Fruit fly (Drosophila melanogaster) whole organism, embryonic: ENCODE results near the gene CG10959.

ENCODE experiments used
- CG10147 ChIP-seq: fragments of 200-800 bp; sonication (Bioruptor generic); optimal IDR thresholded peaks from 2 replicates; lab custom pipeline; 2019; ENCODE audit warnings: missing biosample characterization, mild to moderate bottlenecking, missing genetic modification characterization, moderate library complexity
- CG11093 ChIP-seq: fragments of 200-800 bp; sonication (Bioruptor generic); IDR thresholded peaks from 3 replicates; pipeline ENCODE4 v1.3.6; 2022; ENCODE audit warnings: missing biosample characterization, missing genetic modification characterization
- CG11504 ChIP-seq: fragments of 200-800 bp; sonication (Bioruptor generic); optimal IDR thresholded peaks from 3 replicates; lab custom pipeline; 2019; ENCODE audit warnings: missing biosample characterization, mild to moderate bottlenecking, missing genetic modification characterization, moderate library complexity
- CG12071 ChIP-seq: fragments of 200-800 bp; sonication (Bioruptor generic); optimal IDR thresholded peaks from 3 replicates; lab custom pipeline; 2018; ENCODE audit warnings: missing biosample characterization, mild to moderate bottlenecking, missing genetic modification characterization
- CG13123 ChIP-seq: fragments of 200-800 bp; sonication (Bioruptor generic); optimal IDR thresholded peaks from 2 replicates; lab custom pipeline; 2016; ENCODE audit warnings: missing biosample characterization, missing genetic modification characterization
- CG14014 ChIP-seq: fragments of 200-800 bp; sonication (Bioruptor generic); IDR thresholded peaks from 2 replicates; pipeline ENCODE4 v1.3.6; 2022; ENCODE audit warnings: missing biosample characterization, missing genetic modification characterization
- CG14710 ChIP-seq: fragments of 200-800 bp; sonication (Bioruptor generic); optimal IDR thresholded peaks from 3 replicates; lab custom pipeline; 2019; ENCODE audit warnings: missing biosample characterization, mild to moderate bottlenecking, missing genetic modification characterization, moderate library complexity
- CG1792 ChIP-seq: fragments of 200-800 bp; sonication (Bioruptor generic); optimal IDR thresholded peaks from 2 replicates; lab custom pipeline; 2016; ENCODE audit warnings: missing biosample characterization, missing genetic modification characterization
- CG18262 ChIP-seq: fragments of 200-800 bp; optimal IDR thresholded peaks from 3 replicates; lab custom pipeline; 2019; ENCODE audit warnings: missing biosample characterization, mild to moderate bottlenecking, missing genetic modification characterization, moderate library complexity
- CG18619 ChIP-seq: fragments of 200-800 bp; sonication (Bioruptor generic); optimal IDR thresholded peaks from 3 replicates; lab custom pipeline; 2017; ENCODE audit warnings: missing biosample characterization, mild to moderate bottlenecking, missing genetic modification characterization
- CG18764 ChIP-seq: fragments of 200-800 bp; sonication (Bioruptor generic); optimal IDR thresholded peaks from 3 replicates; lab custom pipeline; 2016; ENCODE audit warnings: missing biosample characterization, missing genetic modification characterization
- CG2120 ChIP-seq: fragments of 200-800 bp; sonication (Bioruptor generic); optimal IDR thresholded peaks from 3 replicates; lab custom pipeline; 2016; ENCODE audit warnings: missing biosample characterization, missing genetic modification characterization
- CG2875 ChIP-seq: fragments of 200-800 bp; sonication (Bioruptor generic); optimal IDR thresholded peaks from 2 replicates; lab custom pipeline; 2017; ENCODE audit warnings: missing biosample characterization, mild to moderate bottlenecking, missing genetic modification characterization, missing genetic modification reagents
- CG3065 ChIP-seq: fragments of 200-800 bp; sonication (Bioruptor generic); optimal IDR thresholded peaks from 2 replicates; lab custom pipeline; 2016; ENCODE audit warnings: missing biosample characterization, missing genetic modification characterization
- CG31388 ChIP-seq: fragments of 200-800 bp; sonication (Bioruptor generic); optimal IDR thresholded peaks from 2 replicates; lab custom pipeline; 2016; ENCODE audit warnings: missing biosample characterization, missing genetic modification characterization
- CG43689 ChIP-seq: fragments of 200-800 bp; sonication (Bioruptor generic); IDR thresholded peaks from 2 replicates; pipeline ENCODE4 v1.3.6; 2022; ENCODE audit warnings: missing biosample characterization, missing genetic modification characterization
- CG6813 ChIP-seq: fragments of 200-800 bp; sonication (Bioruptor generic); optimal IDR thresholded peaks from 2 replicates; lab custom pipeline; 2017; ENCODE audit warnings: missing biosample characterization, missing genetic modification characterization, mild to moderate bottlenecking, moderate library complexity, missing genetic modification reagents
- Dek ChIP-seq: fragments of 200-800 bp; sonication (Bioruptor generic); optimal IDR thresholded peaks from 3 replicates; lab custom pipeline; 2019; ENCODE audit warnings: missing biosample characterization, mild to moderate bottlenecking, missing genetic modification characterization, moderate library complexity
- Doc3 ChIP-seq: fragments of 200-800 bp; sonication (Bioruptor generic); IDR thresholded peaks from 3 replicates; pipeline ENCODE4 v1.3.6; 2022; ENCODE audit warnings: missing biosample characterization, missing genetic modification characterization; ENCODE audit not compliant: partially characterized antibody
- Hand ChIP-seq: fragments of 200-800 bp; sonication (Bioruptor generic); optimal IDR thresholded peaks from 2 replicates; lab custom pipeline; 2017; ENCODE audit warnings: mild to moderate bottlenecking, missing biosample characterization, missing genetic modification reagents, missing genetic modification characterization
- Hmx ChIP-seq: fragments of 200-800 bp; sonication (Bioruptor generic); optimal IDR thresholded peaks from 2 replicates; lab custom pipeline; 2016; ENCODE audit warnings: missing biosample characterization, missing genetic modification characterization
- Kr ChIP-seq: fragments of 200-800 bp; sonication (Bioruptor generic); optimal IDR thresholded peaks from 2 replicates; lab custom pipeline; 2017; ENCODE audit warnings: missing biosample characterization, mild to moderate bottlenecking, missing genetic modification characterization
- Lhr ChIP-seq: fragments of 200-800 bp; sonication (Bioruptor generic); optimal IDR thresholded peaks from 3 replicates; lab custom pipeline; 2017; ENCODE audit warnings: mild to moderate bottlenecking, missing biosample characterization, missing genetic modification reagents, missing genetic modification characterization
- MTF-1 ChIP-seq: fragments of 200-800 bp; sonication (Bioruptor generic); optimal IDR thresholded peaks from 2 replicates; lab custom pipeline; 2018; ENCODE audit warnings: missing biosample characterization, mild to moderate bottlenecking, missing genetic modification characterization, borderline replicate concordance
- Myb ChIP-seq: fragments of 200-800 bp; sonication (Bioruptor generic); optimal IDR thresholded peaks from 2 replicates; lab custom pipeline; 2016; ENCODE audit warnings: missing biosample characterization, missing genetic modification characterization
- Nf-YB ChIP-seq: fragments of 200-800 bp; sonication (Bioruptor generic); optimal IDR thresholded peaks from 3 replicates; lab custom pipeline; 2019; ENCODE audit warnings: missing biosample characterization, mild to moderate bottlenecking, missing genetic modification characterization, moderate library complexity
- Optix ChIP-seq: fragments of 200-800 bp; sonication (Bioruptor generic); IDR thresholded peaks from 3 replicates; pipeline ENCODE4 v1.3.6; 2022; ENCODE audit warnings: missing biosample characterization, missing genetic modification characterization
- Sox102F ChIP-seq: fragments of 200-800 bp; sonication (Bioruptor generic); optimal IDR thresholded peaks from 2 replicates; lab custom pipeline; 2018; ENCODE audit warnings: missing biosample characterization, mild to moderate bottlenecking, missing genetic modification characterization, moderate library complexity
- Sry-β ChIP-seq: fragments of 200-800 bp; sonication (Bioruptor generic); optimal IDR thresholded peaks from 2 replicates; lab custom pipeline; 2018; ENCODE audit warnings: missing biosample characterization, mild to moderate bottlenecking, missing genetic modification characterization, moderate library complexity
- Usf ChIP-seq: fragments of 200-800 bp; sonication (Bioruptor generic); optimal IDR thresholded peaks from 2 replicates; lab custom pipeline; 2017; ENCODE audit warnings: missing genotype, missing biosample characterization, missing genetic modification characterization
- ab ChIP-seq: fragments of 200-800 bp; sonication (Bioruptor generic); optimal IDR thresholded peaks from 2 replicates; lab custom pipeline; 2016; ENCODE audit warnings: missing biosample characterization, missing genetic modification characterization
- abd-A ChIP-seq: fragments of 200-800 bp; sonication (Bioruptor generic); optimal IDR thresholded peaks from 3 replicates; lab custom pipeline; 2019; ENCODE audit warnings: missing biosample characterization, mild to moderate bottlenecking, missing genetic modification characterization, moderate library complexity
- ase ChIP-seq: fragments of 200-800 bp; sonication (Bioruptor generic); IDR thresholded peaks from 3 replicates; pipeline ENCODE4 v1.3.6; 2022; ENCODE audit warnings: missing biosample characterization, missing genetic modification characterization
- az2 ChIP-seq: fragments of 200-800 bp; sonication (Bioruptor generic); optimal IDR thresholded peaks from 3 replicates; lab custom pipeline; 2016; ENCODE audit warnings: missing biosample characterization, missing genetic modification characterization
- br ChIP-seq: fragments of >200 bp; optimal IDR thresholded peaks from 2 replicates; lab custom pipeline; 2017
- cad ChIP-seq: fragments of >200 bp; optimal IDR thresholded peaks from 2 replicates; lab custom pipeline; 2017; ENCODE audit warnings: missing biosample characterization, missing genetic modification characterization
- ci ChIP-seq: fragments of 200-800 bp; sonication (Bioruptor generic); IDR thresholded peaks from 3 replicates; pipeline ENCODE4 v1.3.6; 2022; ENCODE audit warnings: missing biosample characterization, missing genetic modification characterization
- cwo ChIP-seq: fragments of 200-800 bp; sonication (Bioruptor generic); optimal IDR thresholded peaks from 3 replicates; lab custom pipeline; 2017; ENCODE audit warnings: missing biosample characterization, missing genetic modification characterization, mild to moderate bottlenecking, moderate library complexity, missing genetic modification reagents
- dimm ChIP-seq: fragments of 200-800 bp; sonication (Bioruptor generic); IDR thresholded peaks from 2 replicates; pipeline ENCODE4 v1.3.6; 2022; ENCODE audit warnings: missing biosample characterization, missing genetic modification characterization
- dm ChIP-seq: fragments of 200-800 bp; sonication (Bioruptor generic); optimal IDR thresholded peaks from 3 replicates; lab custom pipeline; 2016; ENCODE audit warnings: missing biosample characterization, missing genetic modification characterization
- en ChIP-seq: fragments of 200-800 bp; sonication (Bioruptor generic); optimal IDR thresholded peaks from 2 replicates; lab custom pipeline; 2016; ENCODE audit warnings: missing biosample characterization, missing genetic modification characterization
- gce ChIP-seq: fragments of 200-800 bp; sonication (Bioruptor generic); IDR thresholded peaks from 3 replicates; pipeline ENCODE4 v1.3.6; 2022; ENCODE audit warnings: missing biosample characterization, missing genetic modification characterization
- ham ChIP-seq: fragments of 200-800 bp; sonication (Bioruptor generic); IDR thresholded peaks from 2 replicates; pipeline ENCODE4 v1.3.6; 2022; ENCODE audit warnings: missing biosample characterization, missing genetic modification characterization
- hb ChIP-seq: fragments of 200-800 bp; sonication (Bioruptor generic); IDR thresholded peaks from 3 replicates; pipeline ENCODE4 v1.3.6; 2022; ENCODE audit warnings: missing biosample characterization, missing genetic modification characterization; ENCODE audit not compliant: partially characterized antibody
- row ChIP-seq: fragments of 200-800 bp; sonication (Bioruptor generic); IDR thresholded peaks from 3 replicates; pipeline ENCODE4 v1.3.6; 2022; ENCODE audit warnings: missing biosample characterization, missing genetic modification characterization
- salm ChIP-seq: fragments of 200-800 bp; sonication (Bioruptor generic); optimal IDR thresholded peaks from 2 replicates; lab custom pipeline; 2018; ENCODE audit warnings: missing biosample characterization, mild to moderate bottlenecking, missing genetic modification characterization
- sc ChIP-seq, 3 experiments: fragments of >200 bp in 2 of 3; fragments of 200-800 bp in 1 of 3; sonication (Bioruptor generic) in 1 of 3; optimal IDR thresholded peaks; 2 replicates in 2 of 3; 3 replicates in 1 of 3; lab custom pipeline; 2017; ENCODE audit warnings: mild to moderate bottlenecking in 1 of 3, missing biosample characterization in 1 of 3, missing genetic modification characterization in 1 of 3, missing genetic modification reagents in 1 of 3
- sens-2 ChIP-seq: fragments of 200-800 bp; sonication (Bioruptor generic); IDR thresholded peaks from 2 replicates; pipeline ENCODE4 v1.3.6; 2022; ENCODE audit warnings: missing biosample characterization, missing genetic modification characterization
- tio ChIP-seq: fragments of 200-800 bp; sonication (Bioruptor generic); optimal IDR thresholded peaks from 2 replicates; lab custom pipeline; 2017; ENCODE audit warnings: missing biosample characterization, missing genetic modification characterization, inconsistent platforms
- twi ChIP-seq: fragments of 200-800 bp; optimal IDR thresholded peaks from 2 replicates; lab custom pipeline; 2019; ENCODE audit warnings: missing biosample characterization, mild to moderate bottlenecking, missing genetic modification characterization, moderate library complexity

CG10959 gene

DNA sequence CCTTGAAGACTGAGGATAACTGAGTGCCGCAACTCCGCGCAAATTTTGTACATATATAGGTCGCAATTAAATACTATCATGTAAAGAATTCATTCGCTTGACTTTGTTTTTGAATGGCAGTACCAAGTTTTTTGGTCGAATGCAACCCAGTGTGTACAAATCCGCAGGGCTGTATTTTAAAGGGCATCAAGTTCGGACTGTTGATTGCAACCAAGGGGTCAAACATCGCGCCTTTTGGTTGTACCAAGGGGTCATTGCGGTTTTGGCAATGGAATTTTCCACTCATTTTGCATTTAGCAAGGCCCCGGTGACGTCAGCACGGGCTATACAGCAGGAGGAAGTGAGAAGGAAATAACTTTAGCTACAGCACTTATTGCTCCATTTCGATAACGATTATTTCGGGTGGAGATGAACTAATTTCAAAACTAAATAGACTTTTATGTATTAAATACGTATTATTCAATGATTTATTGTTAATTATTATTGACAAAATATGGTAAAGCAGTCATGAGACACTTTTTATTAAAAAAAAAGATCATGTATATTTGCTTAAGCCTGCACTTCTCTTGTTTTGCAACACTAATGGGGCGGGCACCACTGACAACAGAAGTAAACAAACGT is 16.8 kb upstream of the CG10959 start, which contains the start of gene CG10958:
TSS of gene CG10958 (plus strand) at position 593 of the 621 bp plus-strand sequence.
- TF ChIP-seq Lhr (GFP tag; lab: Kevin White, UChicago): no peak
- no peak for TF ChIP-seq Kr (GFP tag; lab: Kevin White, UChicago)
- TF ChIP-seq twi: no peak
- no peak for TF ChIP-seq hb (GFP tag; lab: Robert Waterston, UW)
- TF ChIP-seq tio: no peak
- peak; percentile 5 for TF ChIP-seq dm (GFP tag; lab: Kevin White, UChicago)
- peak; percentile 2 for TF ChIP-seq Myb
- no peak for TF ChIP-seq Optix (GFP tag; lab: Robert Waterston, UW)
- no peak for TF ChIP-seq MTF-1 (GFP tag; lab: Kevin White, UChicago)
- no peak for TF ChIP-seq CG12071 (GFP tag; lab: Kevin White, UChicago)
- peak; percentile 14; the same call in 1 of the 3 replicates for TF ChIP-seq Doc3 (GFP tag; lab: Robert Waterston, UW)
- TF ChIP-seq ase (GFP tag; lab: Robert Waterston, UW): 0 out of 3 replicates have a peak, but pooled peaks have one; percentile 32
- TF ChIP-seq cad: no peak
- TF ChIP-seq Hmx (GFP tag; lab: Kevin White, UChicago): no peak
- TF ChIP-seq sc (optimal IDR thresholded peaks at IDR 0.05; lab: Kevin White, UChicago): no peak
- no peak for TF ChIP-seq sc (GFP tag; optimal IDR thresholded peaks at IDR 0.05; lab: Kevin White, UChicago)
- peak; percentile 68 for TF ChIP-seq CG14710 (tag; lab: Kevin White, UChicago)
- peak; percentile 11 for TF ChIP-seq CG10147 (GFP tag; lab: Kevin White, UChicago)
- peak; percentile 48 for TF ChIP-seq CG18764 (GFP tag; lab: Kevin White, UChicago)
- TF ChIP-seq CG31388 (GFP tag; lab: Kevin White, UChicago): no peak
- no peak for TF ChIP-seq sens-2
- no peak for TF ChIP-seq CG43689 (GFP tag; lab: Robert Waterston, UW)
- no peak for TF ChIP-seq br
- TF ChIP-seq az2 (GFP tag; lab: Kevin White, UChicago): peak; percentile 36
- TF ChIP-seq cwo (GFP tag; lab: Kevin White, UChicago): peak; percentile 18
- peak; percentile 6 for TF ChIP-seq CG2875 (GFP tag; lab: Kevin White, UChicago)
- TF ChIP-seq ab (GFP tag; lab: Kevin White, UChicago): no peak
- TF ChIP-seq CG11093 (GFP tag; lab: Robert Waterston, UW): no peak
- TF ChIP-seq Usf (GFP tag; lab: Kevin White, UChicago): no peak
- TF ChIP-seq dimm (GFP tag; lab: Robert Waterston, UW): no peak
- peak; percentile 11 for TF ChIP-seq Nf-YB (GFP tag; lab: Kevin White, UChicago)
- peak; percentile 36 for TF ChIP-seq CG3065 (GFP tag; lab: Kevin White, UChicago)
- peak; percentile 21 for TF ChIP-seq CG13123
- no peak for TF ChIP-seq salm
- TF ChIP-seq row (GFP tag; lab: Robert Waterston, UW): peak; percentile 82
- TF ChIP-seq abd-A (tag; lab: Kevin White, UChicago): no peak
- peak; percentile 55 for TF ChIP-seq CG18262 (tag; lab: Kevin White, UChicago)
- TF ChIP-seq Sox102F (GFP tag; lab: Kevin White, UChicago): peak; percentile 71
- peak; percentile 83 for TF ChIP-seq CG2120 (GFP tag; lab: Kevin White, UChicago)
- peak; percentile 85 for TF ChIP-seq Sry-β (GFP tag; lab: Kevin White, UChicago)
- peak; percentile 31 for TF ChIP-seq Dek (tag; lab: Kevin White, UChicago)
- no peak; the same call in 1 of the 2 replicates for TF ChIP-seq CG14014
- no peak for TF ChIP-seq CG6813 (GFP tag; lab: Kevin White, UChicago)
- no peak for TF ChIP-seq gce (GFP tag; lab: Robert Waterston, UW)
- TF ChIP-seq CG11504 (tag; lab: Kevin White, UChicago): no peak
- no peak for TF ChIP-seq CG1792 (GFP tag; lab: Kevin White, UChicago)
- no peak for TF ChIP-seq Hand (GFP tag; lab: Kevin White, UChicago)
- TF ChIP-seq en (GFP tag; lab: Kevin White, UChicago): no peak
- peak; percentile 9 for TF ChIP-seq CG18619 (GFP tag; lab: Kevin White, UChicago)
- TF ChIP-seq ci (GFP tag; lab: Robert Waterston, UW): 0 out of 3 replicates have a peak, but pooled peaks have one; percentile 37
- no peak for TF ChIP-seq ham (GFP tag; lab: Robert Waterston, UW)
